Worm (Caenorhabditis elegans): ENCODE measurements around the gene ckb-4.

DNA sequence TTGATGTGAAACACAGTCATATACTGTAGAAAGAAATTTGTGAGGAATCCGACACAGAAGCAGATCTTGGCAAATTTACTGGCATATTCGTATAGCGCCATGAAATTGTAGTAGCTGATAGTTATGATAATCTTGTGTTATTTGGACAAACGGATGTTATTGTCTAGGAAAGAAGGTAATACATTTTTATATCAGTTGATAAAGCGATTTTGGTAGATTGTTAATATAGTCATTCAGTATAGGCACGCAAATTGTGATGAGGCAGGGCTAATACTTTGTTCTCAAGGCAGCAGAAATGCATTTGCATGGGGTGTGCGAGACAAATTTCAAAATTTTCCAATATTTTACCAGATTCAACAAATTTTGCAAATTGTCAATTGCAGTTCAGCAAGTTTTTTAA is 36.8 kb upstream of the ckb-4 start, which contains the start of gene str-52:
- TF ChIP-seq elt-2 (tag; optimal IDR thresholded peaks at IDR 0.05) (no peak), unc-62 (GFP tag; optimal IDR thresholded peaks at IDR 0.05) (no peak), zag-1 (tag; optimal IDR thresholded peaks at IDR 0.05) (no peak), aly-2 (tag; optimal IDR thresholded peaks at IDR 0.05) (no peak), egl-27 (tag; optimal IDR thresholded peaks at IDR 0.05) (no peak), ama-1 (optimal IDR thresholded peaks at IDR 0.05) (no peak), nhr-11 (tag; optimal IDR thresholded peaks at IDR 0.05) (no peak), ztf-4 (tag; optimal IDR thresholded peaks at IDR 0.05) (no peak), snpc-4 (tag; optimal IDR thresholded peaks at IDR 0.05) (no peak), C16A3.4 (tag; optimal IDR thresholded peaks at IDR 0.05) (no peak)

All from whole organism, L1 larva.